Worm (Caenorhabditis elegans) whole organism, L3 larva: ENCODE results near the gene Y113G7A.16.
A peak's percentile ranks its signal among the peaks of the same experiment; 100 is the strongest.

Source experiments
- R02D3.7 ChIP-seq: fragments of 150-350 bp; optimal IDR thresholded peaks from 2 replicates; lab custom pipeline; 2014; ENCODE audit warnings: missing biosample characterization, missing genetic modification characterization
- ZK546.5 ChIP-seq: sonication (generic microtip); optimal IDR thresholded peaks from 2 replicates; lab custom pipeline; 2017; ENCODE audit warnings: missing biosample characterization, missing genetic modification characterization
- aly-2 ChIP-seq: fragments of 150-350 bp; optimal IDR thresholded peaks from 2 replicates; lab custom pipeline; 2014; ENCODE audit warnings: missing biosample characterization, missing genetic modification characterization
- ama-1 ChIP-seq: fragments of 150-350 bp; optimal IDR thresholded peaks from 2 replicates; lab custom pipeline; 2018
- ceh-16 ChIP-seq: sonication (generic microtip); optimal IDR thresholded peaks from 2 replicates; lab custom pipeline; 2017; ENCODE audit warnings: missing biosample characterization, missing genetic modification characterization
- ceh-28 ChIP-seq: fragments of 150-350 bp; optimal IDR thresholded peaks from 2 replicates; lab custom pipeline; 2014; ENCODE audit warnings: missing biosample characterization, missing genetic modification reagents, missing genetic modification characterization
- ceh-9 ChIP-seq: sonication (generic microtip); optimal IDR thresholded peaks from 2 replicates; lab custom pipeline; 2018; ENCODE audit warnings: missing biosample characterization, missing genetic modification characterization
- daf-12 ChIP-seq: fragments of 150-350 bp; optimal IDR thresholded peaks from 2 replicates; lab custom pipeline; 2014; ENCODE audit warnings: missing biosample characterization, missing genetic modification reagents, missing genetic modification characterization
- egl-27 ChIP-seq: sonication (generic microtip); optimal IDR thresholded peaks from 4 replicates; lab custom pipeline; 2017; ENCODE audit warnings: missing biosample characterization, missing genetic modification reagents, missing genetic modification characterization
- egl-5 ChIP-seq: fragments of 150-350 bp; optimal IDR thresholded peaks from 2 replicates; lab custom pipeline; 2017; ENCODE audit warnings: missing biosample characterization, missing genetic modification reagents, missing genetic modification characterization, inconsistent platforms
- elt-1 ChIP-seq: fragments of 150-350 bp; optimal IDR thresholded peaks from 2 replicates; lab custom pipeline; 2014; ENCODE audit warnings: missing biosample characterization, missing genetic modification characterization
- elt-2 ChIP-seq: sonication (generic microtip); optimal IDR thresholded peaks from 2 replicates; lab custom pipeline; 2016; ENCODE audit warnings: missing genetic modification reagents, mild to moderate bottlenecking, missing genetic modification characterization, missing compliant biosample characterization
- elt-3 ChIP-seq, 3 experiments: fragments of 150-350 bp in 1 of 3; sonication (generic microtip) in 2 of 3; optimal IDR thresholded peaks; 2 replicates in 2 of 3; 4 replicates in 1 of 3; lab custom pipeline; 2014 to 2017; ENCODE audit warnings: missing biosample characterization in 3 of 3, missing genetic modification characterization in 3 of 3
- eor-1 ChIP-seq, 2 experiments: fragments of 150-350 bp; optimal IDR thresholded peaks; 2 replicates each; lab custom pipeline; 2014 to 2018; ENCODE audit warnings: missing biosample characterization in 2 of 2, missing genetic modification characterization in 2 of 2
- fkh-2 ChIP-seq: fragments of 150-350 bp; optimal IDR thresholded peaks from 2 replicates; lab custom pipeline; 2014; ENCODE audit warnings: missing biosample characterization, missing genetic modification reagents, missing genetic modification characterization
- hmg-11 ChIP-seq: sonication (generic microtip); optimal IDR thresholded peaks from 2 replicates; lab custom pipeline; 2016; ENCODE audit warnings: missing genetic modification characterization, missing compliant biosample characterization
- jun-1 ChIP-seq: fragments of 150-350 bp; optimal IDR thresholded peaks from 2 replicates; lab custom pipeline; 2014; ENCODE audit warnings: missing biosample characterization, missing genetic modification reagents, missing genetic modification characterization
- lin-15B ChIP-seq: fragments of 150-350 bp; optimal IDR thresholded peaks from 2 replicates; lab custom pipeline; 2014; ENCODE audit warnings: missing biosample characterization, missing genetic modification characterization
- mml-1 ChIP-seq: fragments of 150-350 bp; sonication (generic microtip); optimal IDR thresholded peaks from 3 replicates; lab custom pipeline; 2014; ENCODE audit warnings: missing biosample characterization, missing genetic modification characterization
- nfya-1 ChIP-seq: sonication (generic microtip); optimal IDR thresholded peaks from 2 replicates; lab custom pipeline; 2017; ENCODE audit warnings: missing genetic modification characterization, mild to moderate bottlenecking, missing compliant biosample characterization, antibody characterized with exemption, moderate library complexity; ENCODE audit not compliant: insufficient read depth
- nhr-11 ChIP-seq: fragments of 150-350 bp; optimal IDR thresholded peaks from 2 replicates; lab custom pipeline; 2014; ENCODE audit warnings: missing biosample characterization, missing genetic modification characterization
- nhr-12 ChIP-seq: fragments of 150-350 bp; optimal IDR thresholded peaks from 2 replicates; lab custom pipeline; 2014; ENCODE audit warnings: missing biosample characterization, missing genetic modification characterization
- nhr-23 ChIP-seq: fragments of 150-350 bp; optimal IDR thresholded peaks from 2 replicates; lab custom pipeline; 2014; ENCODE audit warnings: missing biosample characterization, missing genetic modification reagents, missing genetic modification characterization
- nhr-237 ChIP-seq: fragments of 150-350 bp; optimal IDR thresholded peaks from 2 replicates; lab custom pipeline; 2014; ENCODE audit warnings: missing biosample characterization, missing genetic modification characterization
- nhr-25 ChIP-seq: sonication (generic microtip); optimal IDR thresholded peaks from 2 replicates; lab custom pipeline; 2017; ENCODE audit warnings: missing biosample characterization, missing genetic modification characterization
- nhr-28 ChIP-seq: fragments of 150-350 bp; optimal IDR thresholded peaks from 2 replicates; lab custom pipeline; 2014; ENCODE audit warnings: missing biosample characterization, missing genetic modification characterization
- nhr-67 ChIP-seq: fragments of 150-350 bp; optimal IDR thresholded peaks from 2 replicates; lab custom pipeline; 2014; ENCODE audit warnings: missing biosample characterization, missing genetic modification characterization
- nhr-76 ChIP-seq: fragments of 150-350 bp; sonication (generic microtip); optimal IDR thresholded peaks from 5 replicates; lab custom pipeline; 2014; ENCODE audit warnings: missing biosample characterization, missing genetic modification characterization
- pha-4 ChIP-seq: fragments of 150-350 bp; optimal IDR thresholded peaks from 2 replicates; lab custom pipeline; 2014; ENCODE audit warnings: missing biosample characterization, missing genetic modification reagents, missing genetic modification characterization
- pqm-1 ChIP-seq: fragments of 150-350 bp; optimal IDR thresholded peaks from 2 replicates; lab custom pipeline; 2017; ENCODE audit warnings: missing biosample characterization, missing genetic modification characterization, inconsistent platforms
- sea-2 ChIP-seq: fragments of 150-350 bp; sonication (generic microtip); optimal IDR thresholded peaks from 4 replicates; lab custom pipeline; 2014; ENCODE audit warnings: missing biosample characterization, missing genetic modification reagents, missing genetic modification characterization
- skn-1 ChIP-seq: fragments of 150-350 bp; optimal IDR thresholded peaks from 2 replicates; lab custom pipeline; 2014; ENCODE audit warnings: missing biosample characterization, missing genetic modification characterization
- snpc-4 ChIP-seq: fragments of 150-350 bp; optimal IDR thresholded peaks from 2 replicates; lab custom pipeline; 2014; ENCODE audit warnings: missing biosample characterization, missing genetic modification characterization
- unc-39 ChIP-seq: sonication (generic microtip); optimal IDR thresholded peaks from 4 replicates; lab custom pipeline; 2017; ENCODE audit warnings: missing biosample characterization, missing genetic modification characterization
- unc-62 ChIP-seq: fragments of 150-350 bp; sonication (generic microtip); optimal IDR thresholded peaks from 4 replicates; lab custom pipeline; 2014; ENCODE audit warnings: missing biosample characterization, missing genetic modification reagents, missing genetic modification characterization
- ztf-11 ChIP-seq: fragments of 150-350 bp; optimal IDR thresholded peaks from 2 replicates; lab custom pipeline; 2014; ENCODE audit warnings: missing biosample characterization, missing genetic modification characterization
- ztf-4 ChIP-seq: fragments of 150-350 bp; optimal IDR thresholded peaks from 2 replicates; lab custom pipeline; 2014; ENCODE audit warnings: missing biosample characterization, missing genetic modification characterization

Y113G7A.16 gene

DNA sequence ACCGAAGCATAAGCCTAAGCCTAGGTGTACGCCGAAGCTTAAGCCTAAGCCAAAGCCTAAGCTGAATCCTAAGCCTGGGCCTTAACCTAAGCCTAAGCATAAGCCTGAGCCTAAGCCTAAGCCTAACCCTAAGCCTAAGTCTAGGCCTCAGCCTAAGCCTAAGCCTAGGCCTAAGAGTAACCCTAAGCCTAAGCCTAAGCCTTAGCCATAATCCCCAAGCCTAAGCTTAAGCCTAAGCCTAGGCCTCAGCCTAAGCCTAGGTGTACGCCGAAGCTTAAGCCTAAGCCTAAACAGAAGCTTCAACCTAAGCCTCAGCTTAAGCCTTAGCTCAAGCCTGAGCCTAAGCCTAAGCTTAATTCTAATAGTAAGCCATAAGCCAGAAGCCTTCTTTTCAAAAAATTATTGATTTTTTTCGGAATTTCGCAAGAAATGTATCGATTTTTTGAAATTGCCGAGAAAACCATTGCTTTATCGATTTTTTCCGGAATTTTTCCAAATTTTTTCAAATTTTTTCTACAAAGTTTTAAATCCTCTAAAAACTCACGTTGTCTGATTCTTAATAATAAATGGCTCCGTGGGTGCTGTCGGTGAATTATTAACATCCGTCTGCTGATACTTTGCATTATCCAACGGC is 39.1 kb upstream of the Y113G7A.16 start:
- TF ChIP-seq ceh-28 (tag; lab: Kevin White, UChicago): peak; percentile 78
- no peak for TF ChIP-seq nhr-28 (tag; lab: Kevin White, UChicago)

- no peak for TF ChIP-seq nhr-12 (tag; lab: Kevin White, UChicago)
- no peak for TF ChIP-seq fkh-2 (tag; lab: Kevin White, UChicago)
- TF ChIP-seq ama-1 (lab: Kevin White, UChicago): no peak
- TF ChIP-seq ZK546.5 (tag; lab: Kevin White, UChicago): no peak
- TF ChIP-seq elt-3 (tag; optimal IDR thresholded peaks at IDR 0.05; lab: Kevin White, UChicago): no peak
Measured at ce11 chrV:19999100-19999499, 38.3 kb upstream of the Y113G7A.16 start.

DNA sequence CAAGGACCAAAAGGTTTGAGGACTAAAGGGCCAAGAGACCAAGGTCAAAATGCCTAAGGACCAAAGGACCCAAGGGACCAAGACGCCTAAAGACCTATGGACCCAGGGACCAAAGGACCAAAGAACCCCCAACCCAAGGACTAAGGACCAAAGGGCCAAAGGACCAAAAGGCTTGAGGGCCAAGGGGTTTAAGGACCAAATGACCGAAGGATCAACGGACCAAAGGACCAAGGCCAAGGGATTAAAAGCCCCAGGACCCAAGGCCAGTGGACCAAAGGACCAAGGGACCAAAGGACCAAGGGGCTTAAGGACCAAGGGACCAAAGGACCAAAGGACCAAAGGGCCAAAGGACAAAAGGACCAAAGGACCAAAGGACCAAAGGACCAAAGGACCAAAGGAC is 37.6 kb upstream of the Y113G7A.16 start:
- TF ChIP-seq ztf-11 (tag; lab: Kevin White, UChicago): no peak
- TF ChIP-seq nhr-237 (tag; lab: Kevin White, UChicago): no peak
- no peak for TF ChIP-seq elt-1 (tag; lab: Kevin White, UChicago)
- no peak for TF ChIP-seq nhr-67
- no peak for TF ChIP-seq nhr-11 (tag; lab: Kevin White, UChicago)
- no peak for TF ChIP-seq snpc-4 (tag; lab: Kevin White, UChicago)
- TF ChIP-seq ztf-4 (tag; lab: Kevin White, UChicago): no peak
- TF ChIP-seq nfya-1 (tag; lab: Kevin White, UChicago): no peak
- TF ChIP-seq ZK546.5 (tag; lab: Kevin White, UChicago): no peak
- no peak for TF ChIP-seq mml-1
- no peak for TF ChIP-seq ceh-9 (tag; lab: Kevin White, UChicago)
- TF ChIP-seq elt-3 (tag; optimal IDR thresholded peaks at IDR 0.05; lab: Kevin White, UChicago): no peak
- no peak for TF ChIP-seq egl-27 (tag; lab: Kevin White, UChicago)
- no peak for TF ChIP-seq nhr-76
- TF ChIP-seq nhr-23 (tag; lab: Kevin White, UChicago): no peak
- TF ChIP-seq nhr-25 (tag; lab: Kevin White, UChicago): no peak
- TF ChIP-seq aly-2: no peak

DNA sequence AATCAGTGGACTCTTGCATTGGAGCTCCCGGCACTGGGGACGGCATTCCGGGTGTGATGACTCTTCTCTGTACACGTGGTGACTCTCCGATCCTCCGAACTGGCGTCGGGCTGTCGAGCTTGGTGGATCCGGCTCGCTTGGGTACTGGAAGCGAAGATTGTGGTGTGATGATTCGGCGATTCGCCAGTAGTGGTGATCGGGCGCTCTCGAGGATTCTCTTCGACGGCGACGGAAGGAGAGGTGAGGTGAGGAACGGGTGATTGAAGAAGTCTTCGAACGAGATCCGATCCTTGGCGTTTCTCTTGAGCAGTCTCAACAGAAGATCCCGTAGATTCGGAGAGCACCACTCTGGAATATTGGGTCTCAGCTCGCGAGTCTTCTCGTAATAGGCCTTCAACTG is 36.7 kb upstream of the Y113G7A.16 start:
- TF ChIP-seq sea-2 (no peak), hmg-11 (tag; lab: Kevin White, UChicago) (no peak)

DNA sequence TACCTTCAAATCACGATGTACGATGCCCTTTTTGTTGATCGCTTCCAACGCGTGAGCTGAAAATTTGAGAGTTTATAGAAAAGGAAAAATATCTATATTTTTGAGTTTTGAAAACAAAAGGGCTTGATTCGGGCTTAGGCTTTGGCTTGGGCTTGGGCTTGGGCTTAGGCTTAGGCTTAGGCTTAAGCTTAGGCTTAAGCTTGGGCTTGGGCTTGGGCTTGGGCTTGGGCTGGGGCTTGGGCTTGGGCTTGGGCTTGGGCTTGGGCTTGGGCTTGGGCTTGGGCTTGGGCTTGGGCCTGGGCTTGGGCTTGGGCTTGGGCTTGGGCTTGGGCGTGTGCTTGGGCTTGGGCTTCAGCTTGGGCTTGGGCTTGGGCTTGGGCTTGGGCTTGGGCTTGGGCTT is 35.2 kb upstream of the Y113G7A.16 start:
- TF ChIP-seq sea-2 (no peak), ama-1 (lab: Kevin White, UChicago) (no peak), hmg-11 (tag; lab: Kevin White, UChicago) (no peak), snpc-4 (tag; lab: Kevin White, UChicago) (no peak), daf-12 (tag; lab: Kevin White, UChicago) (no peak), nhr-237 (tag; lab: Kevin White, UChicago) (no peak)

DNA sequence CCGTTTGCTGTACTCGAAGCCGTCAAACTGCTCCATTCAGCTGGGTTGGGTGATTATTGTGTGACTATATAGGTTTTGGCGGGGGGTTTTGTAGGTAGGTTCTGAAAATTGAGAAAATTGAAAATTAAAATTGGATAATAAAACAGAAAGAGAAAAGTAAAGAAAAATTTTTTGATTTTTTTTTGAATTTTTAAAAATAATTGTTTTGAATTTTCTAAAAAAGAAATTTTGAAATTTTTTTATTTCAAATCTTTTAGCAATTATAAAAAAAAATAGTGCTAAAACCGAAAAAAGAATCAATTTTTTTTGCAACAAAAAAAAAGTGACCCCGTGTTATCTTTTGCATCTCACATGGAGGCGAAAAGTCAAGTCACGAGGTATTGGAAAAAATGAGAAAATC is 33.0 kb upstream of the Y113G7A.16 start, which contains the start of gene unc-51:
TSS of gene unc-51 (minus strand) at position 101 of the 400 bp plus-strand sequence.
- TF ChIP-seq pha-4 (tag; lab: Kevin White, UChicago): peak; percentile 12
- no peak for TF ChIP-seq nhr-23 (tag; lab: Kevin White, UChicago)
- peak; percentile 7 for TF ChIP-seq elt-2 (tag; lab: Kevin White, UChicago)

DNA sequence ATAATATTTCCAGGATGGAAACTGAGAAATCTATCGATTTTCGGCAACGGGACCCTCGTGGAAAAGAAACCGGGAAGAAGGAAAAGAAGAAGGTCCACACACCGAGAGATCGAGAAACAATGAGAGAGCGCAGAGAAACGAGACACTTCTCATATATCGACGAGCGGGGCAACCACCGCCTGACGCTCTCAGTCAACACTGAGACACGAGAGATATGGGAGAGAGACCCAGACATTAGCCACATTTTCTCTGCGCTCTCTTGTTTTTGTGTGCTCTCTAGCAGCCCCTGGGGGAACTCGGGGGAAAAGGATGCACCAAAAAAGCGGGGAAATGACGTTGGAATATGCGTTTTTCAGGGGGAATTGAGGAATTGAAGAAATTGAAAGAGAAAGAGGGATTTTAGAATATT is 31.7 kb upstream of the Y113G7A.16 start:
- TF ChIP-seq hmg-11 (tag; lab: Kevin White, UChicago): peak; percentile 93
- TF ChIP-seq elt-1 (tag; lab: Kevin White, UChicago): no peak
- peak; percentile 48 for TF ChIP-seq unc-62 (GFP tag; lab: Kevin White, UChicago)
- no peak for TF ChIP-seq ceh-16
- TF ChIP-seq nhr-25 (tag; lab: Kevin White, UChicago): peak; percentile 34
- no peak for TF ChIP-seq daf-12 (tag; lab: Kevin White, UChicago)
- peak; percentile 74 for TF ChIP-seq pha-4 (tag; lab: Kevin White, UChicago)
- no peak for TF ChIP-seq elt-3 (tag; optimal IDR thresholded peaks at IDR 0.05; lab: Kevin White, UChicago)
- no peak for TF ChIP-seq eor-1 (tag; optimal IDR thresholded peaks at IDR 0.05; lab: Kevin White, UChicago)
- peak; percentile 36 for TF ChIP-seq egl-5 (tag; lab: Kevin White, UChicago)
- TF ChIP-seq R02D3.7 (tag; lab: Kevin White, UChicago): peak; percentile 37
- TF ChIP-seq nhr-28 (tag; lab: Kevin White, UChicago): no peak
- TF ChIP-seq jun-1 (tag; lab: Kevin White, UChicago): peak; percentile 41
- no peak for TF ChIP-seq fkh-2 (tag; lab: Kevin White, UChicago)
- no peak for TF ChIP-seq nhr-11 (tag; lab: Kevin White, UChicago)
- no peak for TF ChIP-seq unc-39 (tag; lab: Kevin White, UChicago)
- peak; percentile 30 for TF ChIP-seq sea-2
- peak; percentile 7 for TF ChIP-seq lin-15B (tag; lab: Kevin White, UChicago)
- TF ChIP-seq ceh-28 (tag; lab: Kevin White, UChicago): peak; percentile 90
- peak; percentile 32 for TF ChIP-seq snpc-4 (tag; lab: Kevin White, UChicago)
- TF ChIP-seq nhr-12 (tag; lab: Kevin White, UChicago): no peak
- TF ChIP-seq nfya-1 (tag; lab: Kevin White, UChicago): peak; percentile 89
- peak; percentile 7 for TF ChIP-seq pqm-1
- TF ChIP-seq nhr-237 (tag; lab: Kevin White, UChicago): no peak
- TF ChIP-seq skn-1: no peak
- no peak for TF ChIP-seq nhr-67
